Fruit fly (Drosophila melanogaster): ENCODE data around the gene CG33928.
A peak's percentile ranks its signal among the peaks of the same experiment; 100 is the strongest.

Gene CG33928

dm6 chr2L:17449608-17450504, 13.5 kb upstream of the CG33928 start, which contains the start of gene dl:
dl (minus strand) TSS chr2L:17450364.
- no peak for TF ChIP-seq toy (GFP tag; IDR thresholded peaks at IDR 0.05)
- no peak for TF ChIP-seq Spps (tag; optimal IDR thresholded peaks at IDR 0.05)
- no peak for TF ChIP-seq cato (GFP tag; optimal IDR thresholded peaks at IDR 0.05; ENCODE audit: borderline replicate concordance)
- TF ChIP-seq pzg (GFP tag; optimal IDR thresholded peaks at IDR 0.05), result peak; percentile 3
- no peak for TF ChIP-seq CG1233 (GFP tag; optimal IDR thresholded peaks at IDR 0.05)
- TF ChIP-seq CG10431 (GFP tag; optimal IDR thresholded peaks at IDR 0.05), result no peak
- peak; percentile 53; the same call in 2 of the 3 replicates for TF ChIP-seq ci (GFP tag; IDR thresholded peaks at IDR 0.05)
- TF ChIP-seq unc-4 (GFP tag; IDR thresholded peaks at IDR 0.05; ENCODE audit: partially characterized antibody), result no peak
- TF ChIP-seq Hr39 (optimal IDR thresholded peaks at IDR 0.05), result no peak
- TF ChIP-seq CG9797 (GFP tag; optimal IDR thresholded peaks at IDR 0.05), result no peak
- no peak for TF ChIP-seq bcd (GFP tag; optimal IDR thresholded peaks at IDR 0.05)
- TF ChIP-seq HLH54F (GFP tag; optimal IDR thresholded peaks at IDR 0.05), result no peak
- peak; percentile 18 for TF ChIP-seq nom (GFP tag; optimal IDR thresholded peaks at IDR 0.05)
- TF ChIP-seq Drgx (GFP tag; IDR thresholded peaks at IDR 0.05), result peak; percentile 68
- TF ChIP-seq CG7786 (GFP tag; optimal IDR thresholded peaks at IDR 0.05), result no peak
- no peak for TF ChIP-seq PHDP (tag; optimal IDR thresholded peaks at IDR 0.05)
- TF ChIP-seq sr (GFP tag; IDR thresholded peaks at IDR 0.05), result no peak; the same call in 2 of the 3 replicates
- TF ChIP-seq GATAe (GFP tag; conservative IDR thresholded peaks at IDR 0.05), result peak; percentile 18; the same call in 1 of the 2 replicates
- no peak for TF ChIP-seq CG1792 (GFP tag; optimal IDR thresholded peaks at IDR 0.05)
- TF ChIP-seq run (tag; optimal IDR thresholded peaks at IDR 0.05), result no peak
- no peak for TF ChIP-seq p53 (GFP tag; optimal IDR thresholded peaks at IDR 0.05)
- no peak for TF ChIP-seq odd (GFP tag; optimal IDR thresholded peaks at IDR 0.05)
- TF ChIP-seq CG17186 (GFP tag; optimal IDR thresholded peaks at IDR 0.05), result no peak
- TF ChIP-seq Jarid2 (GFP tag; optimal IDR thresholded peaks at IDR 0.05), result peak; percentile 90
- TF ChIP-seq CG16813 (GFP tag; IDR thresholded peaks at IDR 0.05; ENCODE audit: partially characterized antibody), result no peak
- no peak for TF ChIP-seq cg (GFP tag; optimal IDR thresholded peaks at IDR 0.05)
- TF ChIP-seq CG2202 (tag; optimal IDR thresholded peaks at IDR 0.05), result no peak
- TF ChIP-seq ase (GFP tag; IDR thresholded peaks at IDR 0.05), result no peak
- TF ChIP-seq CG3995 (GFP tag; optimal IDR thresholded peaks at IDR 0.05), result no peak
- TF ChIP-seq CkIIα-i1 (GFP tag; IDR thresholded peaks at IDR 0.05), result no peak
- no peak for TF ChIP-seq slou (GFP tag; optimal IDR thresholded peaks at IDR 0.05)
- no peak for TF ChIP-seq HHEX (GFP tag; optimal IDR thresholded peaks at IDR 0.05)
- TF ChIP-seq zfh2 (GFP tag; optimal IDR thresholded peaks at IDR 0.05), result no peak
- no peak for TF ChIP-seq sug (tag; optimal IDR thresholded peaks at IDR 0.05)
- TF ChIP-seq emc (GFP tag; optimal IDR thresholded peaks at IDR 0.05), result no peak
- TF ChIP-seq cwo (GFP tag; optimal IDR thresholded peaks at IDR 0.05), result no peak
- no peak for TF ChIP-seq CG11398 (GFP tag; optimal IDR thresholded peaks at IDR 0.05)
- TF ChIP-seq CG4730 (GFP tag; IDR thresholded peaks at IDR 0.05), result no peak
- no peak for TF ChIP-seq Camta (GFP tag; optimal IDR thresholded peaks at IDR 0.05)
- no peak for TF ChIP-seq CG2678 (tag; optimal IDR thresholded peaks at IDR 0.05)
- no peak for TF ChIP-seq trh (GFP tag; optimal IDR thresholded peaks at IDR 0.05)
- no peak for TF ChIP-seq NC2α (GFP tag; optimal IDR thresholded peaks at IDR 0.05)
- no peak for TF ChIP-seq gsb-n (tag; optimal IDR thresholded peaks at IDR 0.05)
- TF ChIP-seq Deaf1 (tag; optimal IDR thresholded peaks at IDR 0.05), result no peak
- TF ChIP-seq CG6175 (GFP tag; IDR thresholded peaks at IDR 0.05), result 0 out of 3 replicates have a peak, but pooled peaks have one; percentile 53
- no peak for TF ChIP-seq Chrac-16 (GFP tag; optimal IDR thresholded peaks at IDR 0.05)
- TF ChIP-seq danr (GFP tag; IDR thresholded peaks at IDR 0.05), result no peak
- TF ChIP-seq fu2 (GFP tag; optimal IDR thresholded peaks at IDR 0.05), result no peak
- no peak for TF ChIP-seq CG16863 (GFP tag; optimal IDR thresholded peaks at IDR 0.05)
- no peak for TF ChIP-seq B-H2 (GFP tag; optimal IDR thresholded peaks at IDR 0.05)
